Worm (Caenorhabditis elegans) whole organism, L4 larva: Measurements from ENCODE around the gene nsy-7.

Experiments
- egl-43 ChIP-seq: fragments of 200-800 bp; sonication (Bioruptor generic); IDR thresholded peaks from 2 replicates; pipeline ENCODE4 v1.3.6; 2022; ENCODE audit warnings: missing genetic modification reagents, missing genetic modification characterization, missing compliant biosample characterization
- lsy-2 ChIP-seq, 2 experiments: fragments of 150-350 bp in 1 of 2; sonication (generic microtip) in 1 of 2; optimal IDR thresholded peaks; 2 replicates each; lab custom pipeline; 2014 to 2017; ENCODE audit warnings: missing biosample characterization in 2 of 2, missing genetic modification characterization in 2 of 2
- unc-62 ChIP-seq, 3 experiments: fragments of 150-350 bp in 1 of 3; sonication (generic microtip); optimal IDR thresholded peaks in 2 of 3; peaks in 1 of 3; 1 replicate in 1 of 3; 2 replicates in 2 of 3; lab custom pipeline; 2014 to 2017; ENCODE audit warnings: missing biosample characterization in 3 of 3, missing genetic modification characterization in 3 of 3, missing genetic modification reagents in 3 of 3, missing genotype in 1 of 3

- TF ChIP-seq lsy-2 (tag; optimal IDR thresholded peaks at IDR 0.05; lab: Kevin White, UChicago) (no peak), egl-43 (GFP tag; lab: Robert Waterston, UW) (no peak), unc-62 (GFP tag; optimal IDR thresholded peaks at IDR 0.05 in 1 of 2; lab: Kevin White, UChicago) (no peak), unc-62 (tag; optimal IDR thresholded peaks at IDR 0.05; lab: Kevin White, UChicago) (no peak)
Measured at ce11 chrIV:8127430-8127829, 41.0 kb upstream of the nsy-7 start.
